Worm (Caenorhabditis elegans) whole organism, early embryonic: ENCODE measurements around the gene K08D8.9.

ENCODE experiments used
- F13C5.2 ChIP-seq: sonication (generic microtip); optimal IDR thresholded peaks from 2 replicates; lab custom pipeline; 2017; ENCODE audit warnings: mild to moderate bottlenecking, missing genetic modification characterization, inconsistent platforms, missing compliant biosample characterization
- aly-1 ChIP-seq: sonication (generic microtip); optimal IDR thresholded peaks from 2 replicates; lab custom pipeline; 2016; ENCODE audit warnings: missing genetic modification characterization, missing compliant biosample characterization
- ama-1 ChIP-seq: fragments of 150-350 bp; optimal IDR thresholded peaks from 2 replicates; lab custom pipeline; 2014
- ets-7 ChIP-seq: sonication (generic microtip); optimal IDR thresholded peaks from 2 replicates; lab custom pipeline; 2016; ENCODE audit warnings: missing genotype, missing genetic modification characterization, missing compliant biosample characterization
- flt-1 ChIP-seq: fragments of 200-800 bp; sonication (Bioruptor generic); IDR thresholded peaks from 2 replicates; pipeline ENCODE4 v1.3.6; 2022; ENCODE audit warnings: missing genetic modification characterization, missing compliant biosample characterization
- hmbx-1 ChIP-seq: sonication (generic microtip); optimal IDR thresholded peaks from 2 replicates; lab custom pipeline; 2016; ENCODE audit warnings: mild to moderate bottlenecking, missing genetic modification characterization, missing compliant biosample characterization
- hnd-1 ChIP-seq: sonication (generic microtip); optimal IDR thresholded peaks from 2 replicates; lab custom pipeline; 2016; ENCODE audit warnings: missing genetic modification characterization, missing compliant biosample characterization
- pes-1 ChIP-seq: fragments of 200-800 bp; sonication (Bioruptor generic); IDR thresholded peaks from 2 replicates; pipeline ENCODE4 v1.3.6; 2022; ENCODE audit warnings: missing genetic modification reagents, missing genetic modification characterization, missing compliant biosample characterization
- sea-1 ChIP-seq: fragments of 200-800 bp; sonication (Bioruptor generic); conservative IDR thresholded peaks from 2 replicates; pipeline ENCODE4 v1.3.6; 2022; ENCODE audit warnings: missing genetic modification characterization, missing compliant biosample characterization
- tbx-37 ChIP-seq: fragments of 200-800 bp; sonication (Bioruptor generic); conservative IDR thresholded peaks from 2 replicates; pipeline ENCODE4 v1.3.6; 2022; ENCODE audit warnings: missing genetic modification reagents, missing genetic modification characterization, missing compliant biosample characterization
- tra-4 ChIP-seq: sonication (generic microtip); optimal IDR thresholded peaks from 2 replicates; lab custom pipeline; 2017; ENCODE audit warnings: missing genetic modification characterization, missing compliant biosample characterization

ce11 chrIV:12924332-12924731, 24.8 kb downstream of the K08D8.9 start, which contains the start of gene srlf-4:
- no peak for TF ChIP-seq ama-1
- no peak for TF ChIP-seq sea-1 (GFP tag; lab: Robert Waterston, UW)
- TF ChIP-seq tbx-37 (GFP tag; lab: Robert Waterston, UW) = no peak
- no peak for TF ChIP-seq aly-1 (tag; lab: Kevin White, UChicago)
- no peak for TF ChIP-seq hnd-1 (tag; lab: Kevin White, UChicago)
- no peak for TF ChIP-seq flt-1
- no peak for TF ChIP-seq pes-1 (GFP tag; lab: Robert Waterston, UW)
- no peak for TF ChIP-seq ets-7 (tag; lab: Kevin White, UChicago)
- no peak for TF ChIP-seq tra-4 (tag; lab: Kevin White, UChicago)
- no peak for TF ChIP-seq hmbx-1
- no peak for TF ChIP-seq F13C5.2 (tag; lab: Kevin White, UChicago)
